Worm (Caenorhabditis elegans) whole organism, L3 larva: ENCODE results near the gene lcmt-1.

ENCODE experiments used
- egl-5 ChIP-seq: fragments of 150-350 bp; optimal IDR thresholded peaks from 2 replicates; lab custom pipeline; 2017; ENCODE audit warnings: missing biosample characterization, missing genetic modification reagents, missing genetic modification characterization, inconsistent platforms
- fkh-10 ChIP-seq: sonication (generic microtip); optimal IDR thresholded peaks from 2 replicates; lab custom pipeline; 2017; ENCODE audit warnings: missing biosample characterization, missing genetic modification reagents, missing genetic modification characterization
- fos-1 ChIP-seq: fragments of 150-350 bp; optimal IDR thresholded peaks from 2 replicates; lab custom pipeline; 2014; ENCODE audit warnings: missing biosample characterization, missing genetic modification characterization
- jun-1 ChIP-seq: fragments of 150-350 bp; optimal IDR thresholded peaks from 2 replicates; lab custom pipeline; 2014; ENCODE audit warnings: missing biosample characterization, missing genetic modification reagents, missing genetic modification characterization
- lin-15B ChIP-seq: fragments of 150-350 bp; optimal IDR thresholded peaks from 2 replicates; lab custom pipeline; 2014; ENCODE audit warnings: missing biosample characterization, missing genetic modification characterization
- lin-39 ChIP-seq: fragments of 150-350 bp; optimal IDR thresholded peaks from 2 replicates; lab custom pipeline; 2018; ENCODE audit warnings: missing biosample characterization, missing genetic modification reagents, missing genetic modification characterization
- lsy-12 ChIP-seq: sonication (generic microtip); optimal IDR thresholded peaks from 2 replicates; lab custom pipeline; 2016; ENCODE audit warnings: mild to moderate bottlenecking, missing genetic modification characterization, missing compliant biosample characterization
- nfya-1 ChIP-seq: sonication (generic microtip); optimal IDR thresholded peaks from 2 replicates; lab custom pipeline; 2017; ENCODE audit warnings: missing genetic modification characterization, mild to moderate bottlenecking, missing compliant biosample characterization, antibody characterized with exemption, moderate library complexity; ENCODE audit not compliant: insufficient read depth
- nhr-23 ChIP-seq: fragments of 150-350 bp; optimal IDR thresholded peaks from 2 replicates; lab custom pipeline; 2014; ENCODE audit warnings: missing biosample characterization, missing genetic modification reagents, missing genetic modification characterization
- tbx-2 ChIP-seq: sonication (generic microtip); optimal IDR thresholded peaks from 2 replicates; lab custom pipeline; 2016; ENCODE audit warnings: mild to moderate bottlenecking, missing genetic modification characterization, missing compliant biosample characterization
- unc-39 ChIP-seq: sonication (generic microtip); optimal IDR thresholded peaks from 4 replicates; lab custom pipeline; 2017; ENCODE audit warnings: missing biosample characterization, missing genetic modification characterization

- TF ChIP-seq fkh-10 (GFP tag; lab: Kevin White, UChicago) (no peak), egl-5 (tag; lab: Kevin White, UChicago) (no peak), lin-15B (no peak), nfya-1 (tag; lab: Kevin White, UChicago) (no peak), lsy-12 (tag; lab: Kevin White, UChicago) (no peak), tbx-2 (tag; lab: Kevin White, UChicago) (no peak), nhr-23 (tag; lab: Kevin White, UChicago) (no peak), jun-1 (tag; lab: Kevin White, UChicago) (no peak), lin-39 (tag; lab: Kevin White, UChicago) (no peak), unc-39 (tag; lab: Kevin White, UChicago) (no peak), fos-1 (tag; lab: Kevin White, UChicago) (no peak)
Observed at ce11 chrIII:4367649-4368048, 24.4 kb downstream of the lcmt-1 start, which contains the start of gene ckb-2.
